Fruit fly (Drosophila melanogaster): ENCODE data around the gene SNF4Agamma.

SNF4Agamma gene

dm6 chr3R:21192267-21192666 is 51.7 kb downstream of the SNF4Agamma start:
- TF ChIP-seq esn (GFP tag; optimal IDR thresholded peaks at IDR 0.05): no peak
- peak; percentile 81 for TF ChIP-seq Eip78C (GFP tag)
- TF ChIP-seq CG9139 (GFP tag; optimal IDR thresholded peaks at IDR 0.05): no peak
- TF ChIP-seq CG31627 (GFP tag; optimal IDR thresholded peaks at IDR 0.05): no peak
- no peak for TF ChIP-seq net (GFP tag; optimal IDR thresholded peaks at IDR 0.05)
- no peak for TF ChIP-seq Smox (GFP tag; optimal IDR thresholded peaks at IDR 0.05)
- TF ChIP-seq CG10631 (GFP tag; optimal IDR thresholded peaks at IDR 0.05): peak; percentile 11
- TF ChIP-seq spab (GFP tag; optimal IDR thresholded peaks at IDR 0.05): peak; percentile 2
- peak; percentile 44 for TF ChIP-seq CG3032 (tag; optimal IDR thresholded peaks at IDR 0.05)
- TF ChIP-seq cyc (GFP tag; optimal IDR thresholded peaks at IDR 0.05): no peak
- TF ChIP-seq Eip75B (GFP tag; optimal IDR thresholded peaks at IDR 0.05): peak; percentile 17
- no peak for TF ChIP-seq acj6 (GFP tag; optimal IDR thresholded peaks at IDR 0.05)
- no peak for TF ChIP-seq CG15336 (GFP tag; IDR thresholded peaks at IDR 0.05)
- TF ChIP-seq CG6854 (GFP tag; optimal IDR thresholded peaks at IDR 0.05): no peak
- TF ChIP-seq vri (GFP tag; optimal IDR thresholded peaks at IDR 0.05): no peak
- peak; percentile 5 for TF ChIP-seq achi (GFP tag; optimal IDR thresholded peaks at IDR 0.05)
- peak; percentile 44 for TF ChIP-seq CG6808 (GFP tag; optimal IDR thresholded peaks at IDR 0.05)
- TF ChIP-seq fkh (GFP tag; optimal IDR thresholded peaks at IDR 0.05): no peak
- 0 out of 3 replicates have a peak, but pooled peaks have one; percentile 10 for TF ChIP-seq eg (GFP tag; IDR thresholded peaks at IDR 0.05)
- no peak for TF ChIP-seq dsx (GFP tag; optimal IDR thresholded peaks at IDR 0.05; ENCODE audit: poor library complexity, severe bottlenecking)
- TF ChIP-seq CG8119 (GFP tag; IDR thresholded peaks at IDR 0.05): no peak
- peak; percentile 45 for TF ChIP-seq CG10669 (GFP tag; optimal IDR thresholded peaks at IDR 0.05)
- peak; percentile 3 for TF ChIP-seq CG32006 (GFP tag; optimal IDR thresholded peaks at IDR 0.05)
- TF ChIP-seq dac (GFP tag; optimal IDR thresholded peaks at IDR 0.05): no peak
- TF ChIP-seq CG1621 (tag; optimal IDR thresholded peaks at IDR 0.05): no peak
- no peak for TF ChIP-seq CG6792 (GFP tag; optimal IDR thresholded peaks at IDR 0.05)
- TF ChIP-seq pdm3 (GFP tag; optimal IDR thresholded peaks at IDR 0.05): peak; percentile 15
- no peak for TF ChIP-seq Ets21C (GFP tag; optimal IDR thresholded peaks at IDR 0.05)
- peak; percentile 18 for TF ChIP-seq CG3919 (GFP tag; optimal IDR thresholded peaks at IDR 0.05)
- no peak for TF ChIP-seq CG16779 (tag; optimal IDR thresholded peaks at IDR 0.05)
- no peak for TF ChIP-seq Eip93F (GFP tag; optimal IDR thresholded peaks at IDR 0.05)
- peak; percentile 6 for TF ChIP-seq OdsH (GFP tag; optimal IDR thresholded peaks at IDR 0.05)
- TF ChIP-seq CG11762 (GFP tag; optimal IDR thresholded peaks at IDR 0.05; ENCODE audit: insufficient read depth): no peak
- TF ChIP-seq ss (GFP tag; optimal IDR thresholded peaks at IDR 0.05): peak in 1 of 2 experiments; percentile 61
- peak; percentile 31 for TF ChIP-seq Ets96B (tag; optimal IDR thresholded peaks at IDR 0.05)
- TF ChIP-seq salr (GFP tag; optimal IDR thresholded peaks at IDR 0.05): peak in 1 of 2 experiments; percentile 3
- no peak for TF ChIP-seq Blimp-1 (GFP tag; optimal IDR thresholded peaks at IDR 0.05)
- no peak for TF ChIP-seq Sox15 (GFP tag; optimal IDR thresholded peaks at IDR 0.05)

dm6 chr3R:21193742-21194141 is 53.2 kb downstream of the SNF4Agamma start:
- TF ChIP-seq eg (GFP tag; IDR thresholded peaks at IDR 0.05): no peak
- 0 out of 3 replicates have a peak, but pooled peaks have one; percentile 33 for TF ChIP-seq CG6163 (GFP tag; IDR thresholded peaks at IDR 0.05)
- TF ChIP-seq fkh (GFP tag; optimal IDR thresholded peaks at IDR 0.05): peak; percentile 76
